Worm (Caenorhabditis elegans) whole organism, L4 larva: Measurements from ENCODE around the gene nhr-35.

Source experiments
- T20F7.1 ChIP-seq: fragments of 200-800 bp; sonication (Bioruptor generic); optimal IDR thresholded peaks from 2 replicates; lab custom pipeline; 2018; ENCODE audit warnings: mild to moderate bottlenecking, missing genetic modification characterization, missing compliant biosample characterization
- Y105C5A.15 ChIP-seq: fragments of 200-800 bp; sonication (Bioruptor generic); IDR thresholded peaks from 2 replicates; pipeline ENCODE4 v1.3.6; 2022; ENCODE audit warnings: missing genetic modification characterization, missing compliant biosample characterization
- Y48G9A.11 ChIP-seq: fragments of 200-800 bp; sonication (Bioruptor generic); IDR thresholded peaks from 2 replicates; pipeline ENCODE4 v1.3.6; 2022; ENCODE audit warnings: missing genetic modification reagents, missing genetic modification characterization, missing compliant biosample characterization
- Y75B8A.6 ChIP-seq: fragments of 200-800 bp; sonication (Bioruptor generic); IDR thresholded peaks from 2 replicates; pipeline ENCODE4 v1.3.6; 2022; ENCODE audit warnings: missing genetic modification reagents, missing genetic modification characterization, missing compliant biosample characterization
- arid-1 ChIP-seq: fragments of 200-800 bp; sonication (Bioruptor generic); conservative IDR thresholded peaks from 2 replicates; pipeline ENCODE4 v1.3.6; 2022; ENCODE audit warnings: missing genetic modification reagents, missing genetic modification characterization, missing compliant biosample characterization
- ceh-28 ChIP-seq: fragments of 150-350 bp; optimal IDR thresholded peaks from 2 replicates; lab custom pipeline; 2014; ENCODE audit warnings: missing biosample characterization, missing genetic modification reagents, missing genetic modification characterization
- ceh-44 ChIP-seq: fragments of 200-800 bp; sonication (Bioruptor generic); IDR thresholded peaks from 2 replicates; pipeline ENCODE4 v1.3.6; 2022; ENCODE audit warnings: missing genetic modification reagents, missing genetic modification characterization, missing compliant biosample characterization
- ceh-62 ChIP-seq: sonication (generic microtip); optimal IDR thresholded peaks from 2 replicates; lab custom pipeline; 2017; ENCODE audit warnings: missing biosample characterization, missing genetic modification characterization
- ces-1 ChIP-seq: fragments of 150-350 bp; sonication (generic microtip); optimal IDR thresholded peaks from 4 replicates; lab custom pipeline; 2014; ENCODE audit warnings: missing biosample characterization, missing genetic modification reagents, missing genetic modification characterization
- daf-16 ChIP-seq, 3 experiments: sonication (generic microtip); optimal IDR thresholded peaks; 2 replicates each; lab custom pipeline; 2016 to 2017; ENCODE audit warnings: missing genetic modification characterization in 3 of 3, missing genetic modification reagents in 3 of 3, mild to moderate bottlenecking in 2 of 3, missing compliant biosample characterization in 2 of 3, missing biosample characterization in 1 of 3, moderate library complexity in 1 of 3
- daf-8 ChIP-seq: fragments of 200-800 bp; sonication (Bioruptor generic); IDR thresholded peaks from 2 replicates; pipeline ENCODE4 v1.3.6; 2022; ENCODE audit warnings: missing genetic modification characterization, missing compliant biosample characterization
- dmd-6 ChIP-seq: fragments of 200-800 bp; sonication (Bioruptor generic); IDR thresholded peaks from 2 replicates; pipeline ENCODE4 v1.3.6; 2022; ENCODE audit warnings: missing genetic modification reagents, missing genetic modification characterization, missing compliant biosample characterization
- dmd-9 ChIP-seq: fragments of 200-800 bp; sonication (Bioruptor generic); IDR thresholded peaks from 2 replicates; pipeline ENCODE4 v1.3.6; 2022; ENCODE audit warnings: missing genetic modification reagents, missing genetic modification characterization, missing compliant biosample characterization
- dve-1 ChIP-seq: sonication (generic microtip); optimal IDR thresholded peaks from 2 replicates; lab custom pipeline; 2017; ENCODE audit warnings: antibody characterized with exemption, mild to moderate bottlenecking, missing genetic modification characterization, missing compliant biosample characterization; ENCODE audit not compliant: insufficient read depth
- hlh-11 ChIP-seq: fragments of 200-800 bp; sonication (Bioruptor generic); optimal IDR thresholded peaks from 2 replicates; lab custom pipeline; 2018; ENCODE audit warnings: mild to moderate bottlenecking, missing genetic modification characterization, missing compliant biosample characterization
- hlh-30 ChIP-seq: sonication (generic microtip); optimal IDR thresholded peaks from 2 replicates; lab custom pipeline; 2017; ENCODE audit warnings: antibody characterized with exemption, mild to moderate bottlenecking, missing genetic modification characterization, missing compliant biosample characterization; ENCODE audit not compliant: insufficient read depth
- hmg-1.1 ChIP-seq: fragments of 200-800 bp; sonication (Bioruptor generic); IDR thresholded peaks from 2 replicates; pipeline ENCODE4 v1.3.6; 2022; ENCODE audit warnings: missing genetic modification reagents, missing genetic modification characterization, missing compliant biosample characterization
- lim-7 ChIP-seq: fragments of 200-800 bp; sonication (Bioruptor generic); IDR thresholded peaks from 2 replicates; pipeline ENCODE4 v1.3.6; 2022; ENCODE audit warnings: missing genetic modification characterization, missing compliant biosample characterization
- lin-15B ChIP-seq: fragments of 150-350 bp; sonication (generic microtip); optimal IDR thresholded peaks from 3 replicates; lab custom pipeline; 2014; ENCODE audit warnings: missing biosample characterization, missing genetic modification characterization
- lin-39 ChIP-seq: fragments of 150-350 bp; optimal IDR thresholded peaks from 2 replicates; lab custom pipeline; 2014; ENCODE audit warnings: missing biosample characterization, missing genetic modification reagents, missing genetic modification characterization
- lsy-2 ChIP-seq, 2 experiments: fragments of 150-350 bp in 1 of 2; sonication (generic microtip) in 1 of 2; optimal IDR thresholded peaks; 2 replicates each; lab custom pipeline; 2014 to 2017; ENCODE audit warnings: missing biosample characterization in 2 of 2, missing genetic modification characterization in 2 of 2
- madf-5 ChIP-seq, 2 experiments: fragments of 200-800 bp; sonication (Bioruptor generic); IDR thresholded peaks; 2 replicates each; pipeline ENCODE4 v1.3.6; 2022; ENCODE audit warnings: missing compliant biosample characterization in 2 of 2, missing genetic modification characterization in 2 of 2
- mep-1 ChIP-seq: fragments of 150-350 bp; sonication (generic microtip); optimal IDR thresholded peaks from 3 replicates; lab custom pipeline; 2014; ENCODE audit warnings: missing biosample characterization, missing genetic modification characterization
- mes-2 ChIP-seq: sonication (generic microtip); optimal IDR thresholded peaks from 2 replicates; lab custom pipeline; 2016; ENCODE audit warnings: missing genotype, mild to moderate bottlenecking, missing genetic modification characterization, missing compliant biosample characterization; ENCODE audit not compliant: poor library complexity, severe bottlenecking
- mxl-3 ChIP-seq: fragments of 200-800 bp; sonication (Bioruptor generic); optimal IDR thresholded peaks from 2 replicates; lab custom pipeline; 2018; ENCODE audit warnings: mild to moderate bottlenecking, missing genetic modification characterization, missing compliant biosample characterization
- nhr-11 ChIP-seq: fragments of 150-350 bp; optimal IDR thresholded peaks from 2 replicates; lab custom pipeline; 2014; ENCODE audit warnings: missing biosample characterization, missing genetic modification characterization
- nhr-41 ChIP-seq: fragments of 200-800 bp; sonication (Bioruptor generic); IDR thresholded peaks from 2 replicates; pipeline ENCODE4 v1.3.6; 2022; ENCODE audit warnings: missing genetic modification reagents, missing genetic modification characterization, missing compliant biosample characterization
- nhr-6 ChIP-seq: fragments of 150-350 bp; optimal IDR thresholded peaks from 2 replicates; lab custom pipeline; 2014; ENCODE audit warnings: missing biosample characterization, missing genetic modification characterization
- pha-4 ChIP-seq, 2 experiments: fragments of 150-350 bp in 1 of 2; fragments of 200-800 bp in 1 of 2; sonication (Bioruptor generic) in 1 of 2; IDR thresholded peaks in 1 of 2; optimal IDR thresholded peaks in 1 of 2; 2 replicates each; pipeline versions ENCODE4 v1.3.6 to Lab custom; 2014 to 2022; ENCODE audit warnings: missing genetic modification characterization in 2 of 2, missing genetic modification reagents in 2 of 2, missing biosample characterization in 1 of 2, missing compliant biosample characterization in 1 of 2
- saeg-2 ChIP-seq: fragments of 200-800 bp; sonication (Bioruptor generic); IDR thresholded peaks from 2 replicates; pipeline ENCODE4 v1.3.6; 2022; ENCODE audit warnings: missing genetic modification reagents, missing genetic modification characterization, missing compliant biosample characterization
- set-16 ChIP-seq: fragments of 200-800 bp; sonication (Bioruptor generic); IDR thresholded peaks from 2 replicates; pipeline ENCODE4 v1.3.6; 2022; ENCODE audit warnings: missing genetic modification reagents, missing genetic modification characterization, missing compliant biosample characterization
- spr-3 ChIP-seq: fragments of 200-800 bp; sonication (Bioruptor generic); optimal IDR thresholded peaks from 2 replicates; lab custom pipeline; 2018; ENCODE audit warnings: mild to moderate bottlenecking, missing genetic modification characterization, missing compliant biosample characterization
- tra-1 ChIP-seq: fragments of 200-800 bp; sonication (Bioruptor generic); IDR thresholded peaks from 2 replicates; pipeline ENCODE4 v1.3.6; 2022; ENCODE audit warnings: missing genetic modification reagents, missing genetic modification characterization, missing compliant biosample characterization
- unc-62 ChIP-seq, 3 experiments: fragments of 150-350 bp in 1 of 3; sonication (generic microtip); optimal IDR thresholded peaks in 2 of 3; peaks in 1 of 3; 1 replicate in 1 of 3; 2 replicates in 2 of 3; lab custom pipeline; 2014 to 2017; ENCODE audit warnings: missing biosample characterization in 3 of 3, missing genetic modification characterization in 3 of 3, missing genetic modification reagents in 3 of 3, missing genotype in 1 of 3
- ztf-11 ChIP-seq: fragments of 150-350 bp; optimal IDR thresholded peaks from 2 replicates; lab custom pipeline; 2014; ENCODE audit warnings: missing biosample characterization, missing genetic modification characterization

Gene nhr-35

DNA sequence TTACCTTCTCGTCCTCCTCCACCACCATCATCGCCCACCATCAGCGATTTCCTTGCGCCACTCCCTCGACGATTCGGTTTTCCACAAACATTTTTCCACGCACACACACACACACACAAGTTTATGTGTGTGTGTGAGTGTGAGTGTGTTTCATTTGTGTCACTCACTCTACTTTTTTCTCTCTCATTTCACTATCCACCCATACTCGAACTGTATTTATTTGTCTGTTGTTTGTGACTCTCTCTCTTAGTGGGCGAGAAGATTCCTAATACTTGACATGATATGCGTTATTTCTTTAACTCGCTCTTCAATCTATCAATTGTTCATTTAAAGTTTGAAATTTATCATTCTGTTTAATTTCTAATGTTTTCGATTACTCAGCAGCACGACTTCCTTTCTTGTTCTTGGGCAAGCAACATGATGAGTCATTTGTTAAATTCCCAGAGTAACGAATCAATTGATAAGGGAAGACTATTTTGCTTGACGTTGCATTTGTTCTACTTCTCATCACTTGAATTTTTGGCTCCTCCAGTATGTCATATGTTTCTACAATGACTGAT is 25.3 kb upstream of the nhr-35 start (continued):
- TF ChIP-seq Y105C5A.15 (no peak), dmd-6 (GFP tag; lab: Robert Waterston, UW) (peak; percentile 37), spr-3 (no peak), mes-2 (no peak), pha-4 (GFP tag; IDR thresholded peaks at IDR 0.05; lab: Robert Waterston, UW) (no peak), pha-4 (tag; optimal IDR thresholded peaks at IDR 0.05; lab: Kevin White, UChicago) (no peak), mxl-3 (peak; percentile 20), lin-39 (tag; lab: Kevin White, UChicago) (no peak), nhr-41 (GFP tag; lab: Robert Waterston, UW) (no peak), tra-1 (GFP tag; lab: Robert Waterston, UW) (no peak), hlh-11 (peak; percentile 49), ceh-62 (tag; lab: Kevin White, UChicago) (no peak), nhr-11 (no peak), mep-1 (tag; lab: Kevin White, UChicago) (peak; percentile 48), T20F7.1 (GFP tag; lab: Kevin White, UChicago) (peak; percentile 13), madf-5 (GFP tag; IDR thresholded peaks at IDR 0.05; lab: Robert Waterston, UW) (no peak), saeg-2 (GFP tag; lab: Robert Waterston, UW) (no peak), lim-7 (GFP tag; lab: Robert Waterston, UW) (no peak)

DNA sequence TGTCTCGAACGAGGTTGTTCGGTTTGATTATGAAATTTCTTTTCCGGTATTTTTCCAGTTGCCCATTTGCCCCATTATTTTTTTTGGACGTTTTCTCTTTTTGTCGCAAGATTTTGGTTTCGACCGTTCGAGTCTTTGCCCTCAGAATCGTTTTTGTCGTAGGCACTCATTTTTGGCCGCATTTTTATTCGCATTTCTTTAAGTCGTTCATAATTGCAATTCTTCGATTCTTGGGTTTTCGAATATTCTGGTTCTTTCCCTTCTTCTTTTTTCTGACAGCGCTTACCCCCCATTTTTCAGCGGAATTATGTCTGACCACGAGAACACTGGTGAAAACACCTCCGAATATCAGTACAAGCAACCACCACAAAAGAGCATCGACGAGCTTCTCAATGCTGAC is 24.3 kb upstream of the nhr-35 start, which contains the start of gene rhi-1:
Gene rhi-1, plus strand, starts transcription at position 301 of the 400 bp plus-strand sequence.
- TF ChIP-seq arid-1 (GFP tag; lab: Robert Waterston, UW) (no peak), lsy-2 (tag; optimal IDR thresholded peaks at IDR 0.05; lab: Kevin White, UChicago) (peak in 1 of 2 experiments; percentile 13)

DNA sequence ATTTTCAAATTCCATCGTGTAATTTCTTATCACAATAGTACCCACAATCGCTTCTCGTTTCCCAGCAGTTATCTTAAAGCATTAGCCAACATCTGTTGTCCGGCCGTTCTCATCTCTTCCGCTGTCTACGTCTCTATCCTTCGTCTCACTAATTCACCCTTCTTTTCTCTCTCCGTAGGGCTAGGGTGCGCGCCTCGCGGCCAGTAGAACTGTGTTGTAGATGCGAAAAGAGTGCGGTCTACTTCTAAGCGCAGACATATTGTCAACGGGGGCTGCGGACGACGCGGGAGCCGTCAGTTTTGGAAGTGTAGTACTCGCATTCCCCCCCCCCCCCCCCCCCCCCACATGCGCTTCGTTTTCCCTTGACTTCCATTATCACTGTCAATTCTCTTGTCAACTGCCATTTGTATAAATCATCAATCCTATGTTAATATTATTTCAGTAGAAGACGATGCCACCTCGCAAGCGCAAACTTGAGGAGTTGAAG is 18.8 kb upstream of the nhr-35 start, which contains the start of gene spr-3:
Gene spr-3, plus strand, starts transcription at position 437 of the 487 bp plus-strand sequence.
- TF ChIP-seq hlh-11: peak; percentile 48
- peak; percentile 50; the same call in 1 of the 2 replicates for TF ChIP-seq pha-4 (GFP tag; IDR thresholded peaks at IDR 0.05; lab: Robert Waterston, UW)
- TF ChIP-seq pha-4 (tag; optimal IDR thresholded peaks at IDR 0.05; lab: Kevin White, UChicago): no peak
- TF ChIP-seq set-16 (GFP tag; lab: Robert Waterston, UW): peak; percentile 62
- 0 out of 2 replicates have a peak, but pooled peaks have one; percentile 19 for TF ChIP-seq hmg-1.1 (GFP tag; lab: Robert Waterston, UW)
- TF ChIP-seq unc-62 (GFP tag; optimal IDR thresholded peaks at IDR 0.05 in 1 of 2; lab: Kevin White, UChicago): no peak
- no peak for TF ChIP-seq unc-62 (tag; optimal IDR thresholded peaks at IDR 0.05; lab: Kevin White, UChicago)
- TF ChIP-seq dmd-9 (GFP tag; lab: Robert Waterston, UW): 0 out of 2 replicates have a peak, but pooled peaks have one; percentile 50
- peak; percentile 30 for TF ChIP-seq mes-2
- TF ChIP-seq mxl-3: peak; percentile 27
- peak; percentile 41 for TF ChIP-seq dve-1 (tag; lab: Kevin White, UChicago)
- no peak for TF ChIP-seq ceh-28 (tag; lab: Kevin White, UChicago)
- peak; percentile 9; the same call in 1 of the 2 replicates for TF ChIP-seq dmd-6 (GFP tag; lab: Robert Waterston, UW)
- TF ChIP-seq mep-1 (tag; lab: Kevin White, UChicago): peak; percentile 6
- no peak for TF ChIP-seq daf-16 (GFP tag; optimal IDR thresholded peaks at IDR 0.05; lab: Kevin White, UChicago)
- TF ChIP-seq daf-16 (tag; optimal IDR thresholded peaks at IDR 0.05; lab: Kevin White, UChicago): peak; percentile 18
- no peak for TF ChIP-seq ces-1

DNA sequence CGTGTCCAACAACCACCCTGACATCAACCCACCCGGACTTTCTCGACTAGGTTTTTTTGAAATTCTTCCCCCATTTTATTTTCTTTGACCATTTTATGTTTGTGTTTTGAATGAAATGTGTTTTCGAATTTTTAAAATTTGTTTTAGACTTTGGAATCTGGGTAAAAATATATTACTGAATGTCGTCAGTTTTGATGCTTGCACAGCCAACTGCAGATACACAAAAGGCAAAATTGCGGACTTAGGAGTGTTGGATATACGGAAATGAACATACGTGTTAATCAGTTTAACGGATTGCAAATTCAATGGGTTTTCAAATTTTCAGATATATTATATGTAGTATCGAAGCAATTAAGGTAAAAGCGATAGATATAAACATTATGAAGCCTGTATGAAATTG is 15.7 kb upstream of the nhr-35 start:
- no peak for TF ChIP-seq lin-15B
- peak; percentile 61 for TF ChIP-seq nhr-6
- peak; percentile 23 for TF ChIP-seq hlh-30
- no peak for TF ChIP-seq Y48G9A.11 (GFP tag; lab: Robert Waterston, UW)
- TF ChIP-seq Y75B8A.6 (GFP tag; lab: Robert Waterston, UW): no peak
- no peak for TF ChIP-seq daf-8 (GFP tag; lab: Robert Waterston, UW)
- no peak for TF ChIP-seq ztf-11 (tag; lab: Kevin White, UChicago)
- peak; percentile 43 for TF ChIP-seq mep-1 (tag; lab: Kevin White, UChicago)
- peak in 1 of 2 experiments; percentile 49 for TF ChIP-seq lsy-2 (tag; optimal IDR thresholded peaks at IDR 0.05; lab: Kevin White, UChicago)
- TF ChIP-seq ceh-44 (GFP tag; lab: Robert Waterston, UW): no peak
- peak; percentile 46 for TF ChIP-seq mes-2
- peak; percentile 12 for TF ChIP-seq T20F7.1 (GFP tag; lab: Kevin White, UChicago)
- TF ChIP-seq saeg-2 (GFP tag; lab: Robert Waterston, UW): no peak
- TF ChIP-seq, all 104 proteins: peak for 6
